Fruit fly (Drosophila melanogaster) whole organism, embryonic: Measurements from ENCODE around the gene pav.

Experiments
- Atf3 ChIP-seq: fragments of 200-800 bp; sonication (Bioruptor generic); optimal IDR thresholded peaks from 3 replicates; lab custom pipeline; 2016; ENCODE audit warnings: missing biosample characterization, missing genetic modification characterization
- Bdp1 ChIP-seq: fragments of 200-800 bp; sonication (Bioruptor generic); optimal IDR thresholded peaks from 3 replicates; lab custom pipeline; 2016; ENCODE audit warnings: missing biosample characterization, missing genetic modification characterization
- BtbVII ChIP-seq: fragments of 200-800 bp; sonication (Bioruptor generic); optimal IDR thresholded peaks from 3 replicates; lab custom pipeline; 2017; ENCODE audit warnings: missing biosample characterization, mild to moderate bottlenecking, missing genetic modification characterization
- CG11398 ChIP-seq: fragments of 200-800 bp; sonication (Bioruptor generic); optimal IDR thresholded peaks from 2 replicates; lab custom pipeline; 2016; ENCODE audit warnings: missing biosample characterization, missing genetic modification characterization
- CG11696 ChIP-seq: fragments of 200-800 bp; sonication (Bioruptor generic); IDR thresholded peaks from 2 replicates; pipeline ENCODE4 v1.3.6; 2022; ENCODE audit warnings: missing biosample characterization, missing genetic modification characterization
- CG12769 ChIP-seq: fragments of 200-800 bp; sonication (Bioruptor generic); optimal IDR thresholded peaks from 2 replicates; lab custom pipeline; 2019; ENCODE audit warnings: missing biosample characterization, mild to moderate bottlenecking, missing genetic modification characterization, moderate library complexity
- CG14860 ChIP-seq: fragments of 200-800 bp; sonication (Bioruptor generic); IDR thresholded peaks from 3 replicates; pipeline ENCODE4 v1.3.6; 2022; ENCODE audit warnings: missing biosample characterization, missing genetic modification characterization; ENCODE audit not compliant: partially characterized antibody
- CG15073 ChIP-seq: fragments of 200-800 bp; sonication (Bioruptor generic); optimal IDR thresholded peaks from 2 replicates; lab custom pipeline; 2016; ENCODE audit warnings: missing biosample characterization, missing genetic modification characterization
- CG1647 ChIP-seq: fragments of 200-800 bp; sonication (Bioruptor generic); optimal IDR thresholded peaks from 3 replicates; lab custom pipeline; 2016; ENCODE audit warnings: missing biosample characterization, missing genetic modification characterization
- CG17385 ChIP-seq: fragments of 200-800 bp; sonication (Bioruptor generic); optimal IDR thresholded peaks from 3 replicates; lab custom pipeline; 2018; ENCODE audit warnings: missing biosample characterization, mild to moderate bottlenecking, missing genetic modification characterization
- CG2202 ChIP-seq: fragments of 200-800 bp; sonication (Bioruptor generic); optimal IDR thresholded peaks from 2 replicates; lab custom pipeline; 2018; ENCODE audit warnings: missing biosample characterization, mild to moderate bottlenecking, missing genetic modification characterization
- CG33557 ChIP-seq: fragments of 200-800 bp; sonication (Bioruptor generic); optimal IDR thresholded peaks from 2 replicates; lab custom pipeline; 2019; ENCODE audit warnings: missing biosample characterization, mild to moderate bottlenecking, missing genetic modification characterization, moderate library complexity
- CG4360 ChIP-seq: fragments of 200-800 bp; sonication (Bioruptor generic); IDR thresholded peaks from 2 replicates; pipeline ENCODE4 v1.3.6; 2022; ENCODE audit warnings: missing biosample characterization, missing genetic modification characterization
- CG4707 ChIP-seq: fragments of 200-800 bp; sonication (Bioruptor generic); optimal IDR thresholded peaks from 2 replicates; lab custom pipeline; 2018; ENCODE audit warnings: missing biosample characterization, mild to moderate bottlenecking, missing genetic modification characterization, moderate library complexity
- CG7357 ChIP-seq: fragments of 200-800 bp; sonication (Bioruptor generic); IDR thresholded peaks from 3 replicates; pipeline ENCODE4 v1.3.6; 2022; ENCODE audit warnings: missing biosample characterization, missing genetic modification characterization
- CG9215 ChIP-seq: fragments of 200-800 bp; sonication (Bioruptor generic); IDR thresholded peaks from 2 replicates; pipeline ENCODE4 v1.3.6; 2022; ENCODE audit warnings: missing biosample characterization, missing genetic modification characterization
- CG9437 ChIP-seq: fragments of 200-800 bp; sonication (Bioruptor generic); optimal IDR thresholded peaks from 2 replicates; lab custom pipeline; 2018; ENCODE audit warnings: missing biosample characterization, mild to moderate bottlenecking, missing genetic modification characterization
- CG9817 ChIP-seq: fragments of 200-800 bp; sonication (Bioruptor generic); optimal IDR thresholded peaks from 2 replicates; lab custom pipeline; 2018; ENCODE audit warnings: missing biosample characterization, mild to moderate bottlenecking, missing genetic modification characterization, moderate library complexity
- Dek ChIP-seq: fragments of 200-800 bp; sonication (Bioruptor generic); optimal IDR thresholded peaks from 3 replicates; lab custom pipeline; 2019; ENCODE audit warnings: missing biosample characterization, mild to moderate bottlenecking, missing genetic modification characterization, moderate library complexity
- Dll ChIP-seq: fragments of 200-800 bp; sonication (Bioruptor generic); IDR thresholded peaks from 4 replicates; pipeline ENCODE4 v1.3.6; 2022; ENCODE audit warnings: missing biosample characterization, missing genetic modification characterization; ENCODE audit not compliant: partially characterized antibody
- Hand ChIP-seq: fragments of 200-800 bp; sonication (Bioruptor generic); optimal IDR thresholded peaks from 2 replicates; lab custom pipeline; 2017; ENCODE audit warnings: mild to moderate bottlenecking, missing biosample characterization, missing genetic modification reagents, missing genetic modification characterization
- HmgD ChIP-seq: fragments of 200-800 bp; sonication (Bioruptor generic); optimal IDR thresholded peaks from 3 replicates; lab custom pipeline; 2016; ENCODE audit warnings: missing biosample characterization, missing genetic modification characterization
- Hmx ChIP-seq: fragments of 200-800 bp; sonication (Bioruptor generic); optimal IDR thresholded peaks from 2 replicates; lab custom pipeline; 2016; ENCODE audit warnings: missing biosample characterization, missing genetic modification characterization
- Kr ChIP-seq: fragments of 200-800 bp; sonication (Bioruptor generic); optimal IDR thresholded peaks from 2 replicates; lab custom pipeline; 2017; ENCODE audit warnings: missing biosample characterization, mild to moderate bottlenecking, missing genetic modification characterization
- Mes4 ChIP-seq: fragments of 200-800 bp; sonication (Bioruptor generic); optimal IDR thresholded peaks from 2 replicates; lab custom pipeline; 2016; ENCODE audit warnings: missing biosample characterization, missing genetic modification characterization
- Nf-YA ChIP-seq: fragments of 200-800 bp; sonication (Bioruptor generic); IDR thresholded peaks from 2 replicates; pipeline ENCODE4 v1.3.6; 2022; ENCODE audit warnings: missing biosample characterization, missing genetic modification characterization
- Nf-YC ChIP-seq: fragments of 200-800 bp; optimal IDR thresholded peaks from 3 replicates; lab custom pipeline; 2019; ENCODE audit warnings: missing biosample characterization, mild to moderate bottlenecking, missing genetic modification characterization, moderate library complexity
- Optix ChIP-seq: fragments of 200-800 bp; sonication (Bioruptor generic); IDR thresholded peaks from 3 replicates; pipeline ENCODE4 v1.3.6; 2022; ENCODE audit warnings: missing biosample characterization, missing genetic modification characterization
- Scr ChIP-seq: fragments of 200-800 bp; sonication (Bioruptor generic); IDR thresholded peaks from 2 replicates; pipeline ENCODE4 v1.3.6; 2022; ENCODE audit warnings: missing biosample characterization, missing genetic modification characterization; ENCODE audit not compliant: partially characterized antibody
- Ssrp ChIP-seq: fragments of 200-800 bp; sonication (Bioruptor generic); optimal IDR thresholded peaks from 2 replicates; lab custom pipeline; 2018; ENCODE audit warnings: missing biosample characterization, mild to moderate bottlenecking, missing genetic modification characterization, moderate library complexity
- Taf1 ChIP-seq: fragments of 200-800 bp; sonication (Bioruptor generic); IDR thresholded peaks from 2 replicates; pipeline ENCODE4 v1.3.6; 2022; ENCODE audit warnings: missing biosample characterization, missing genetic modification characterization
- Xrp1 ChIP-seq: fragments of 200-800 bp; sonication (Bioruptor generic); IDR thresholded peaks from 2 replicates; pipeline ENCODE4 v1.3.6; 2022; ENCODE audit warnings: missing biosample characterization, missing genetic modification characterization
- YL-1 ChIP-seq: fragments of 200-800 bp; sonication (Bioruptor generic); optimal IDR thresholded peaks from 3 replicates; lab custom pipeline; 2017; ENCODE audit warnings: missing biosample characterization, mild to moderate bottlenecking, missing genetic modification characterization
- abd-A ChIP-seq: fragments of 200-800 bp; sonication (Bioruptor generic); optimal IDR thresholded peaks from 3 replicates; lab custom pipeline; 2019; ENCODE audit warnings: missing biosample characterization, mild to moderate bottlenecking, missing genetic modification characterization, moderate library complexity
- ara ChIP-seq: fragments of 200-800 bp; sonication (Bioruptor generic); IDR thresholded peaks from 2 replicates; pipeline ENCODE4 v1.3.6; 2022; ENCODE audit warnings: missing biosample characterization, missing genetic modification characterization
- az2 ChIP-seq: fragments of 200-800 bp; sonication (Bioruptor generic); optimal IDR thresholded peaks from 3 replicates; lab custom pipeline; 2016; ENCODE audit warnings: missing biosample characterization, missing genetic modification characterization
- cas ChIP-seq: fragments of 200-800 bp; sonication (Bioruptor generic); IDR thresholded peaks from 2 replicates; pipeline ENCODE4 v1.3.6; 2022; ENCODE audit warnings: missing biosample characterization, missing genetic modification characterization
- chif ChIP-seq, 2 experiments: fragments of 200-800 bp; sonication (Bioruptor generic); optimal IDR thresholded peaks; 3 replicates each; lab custom pipeline; 2016; ENCODE audit warnings: missing biosample characterization in 2 of 2, missing genetic modification characterization in 2 of 2
- da ChIP-seq: fragments of 200-800 bp; sonication (Bioruptor generic); optimal IDR thresholded peaks from 2 replicates; lab custom pipeline; 2016; ENCODE audit warnings: missing biosample characterization, missing genetic modification characterization
- dmrt99B ChIP-seq: fragments of 200-800 bp; sonication (Bioruptor generic); optimal IDR thresholded peaks from 2 replicates; lab custom pipeline; 2018; ENCODE audit warnings: missing biosample characterization, mild to moderate bottlenecking, missing genetic modification characterization, moderate library complexity
- gsb ChIP-seq: fragments of 200-800 bp; sonication (Bioruptor generic); IDR thresholded peaks from 2 replicates; pipeline ENCODE4 v1.3.6; 2022; ENCODE audit warnings: missing biosample characterization, missing genetic modification characterization
- hkb ChIP-seq, 2 experiments: fragments of 200-800 bp in 1 of 2; fragments of >200 bp in 1 of 2; sonication (Bioruptor generic) in 1 of 2; IDR thresholded peaks in 1 of 2; optimal IDR thresholded peaks in 1 of 2; 2 replicates each; pipeline versions ENCODE4 v1.3.6 to Lab custom; 2017 to 2022; ENCODE audit warnings: missing biosample characterization in 1 of 2, missing genetic modification characterization in 1 of 2
- jigr1 ChIP-seq: fragments of 200-800 bp; sonication (Bioruptor generic); IDR thresholded peaks from 3 replicates; pipeline ENCODE4 v1.3.6; 2022; ENCODE audit warnings: missing biosample characterization, missing genetic modification characterization
- kah ChIP-seq: fragments of 200-800 bp; sonication (Bioruptor generic); optimal IDR thresholded peaks from 2 replicates; lab custom pipeline; 2018; ENCODE audit warnings: missing biosample characterization, mild to moderate bottlenecking, missing genetic modification characterization
- run ChIP-seq: fragments of 200-800 bp; sonication (Bioruptor generic); optimal IDR thresholded peaks from 3 replicates; lab custom pipeline; 2018; ENCODE audit warnings: missing biosample characterization, mild to moderate bottlenecking, missing genetic modification characterization
- sens-2 ChIP-seq: fragments of 200-800 bp; sonication (Bioruptor generic); IDR thresholded peaks from 2 replicates; pipeline ENCODE4 v1.3.6; 2022; ENCODE audit warnings: missing biosample characterization, missing genetic modification characterization
- tap ChIP-seq: fragments of 200-800 bp; optimal IDR thresholded peaks from 3 replicates; lab custom pipeline; 2019; ENCODE audit warnings: missing biosample characterization, mild to moderate bottlenecking, missing genetic modification characterization, moderate library complexity
- tup ChIP-seq: fragments of 200-800 bp; sonication (Bioruptor generic); optimal IDR thresholded peaks from 2 replicates; lab custom pipeline; 2016; ENCODE audit warnings: missing biosample characterization, mild to moderate bottlenecking, missing genetic modification characterization, moderate library complexity
- vvl ChIP-seq: fragments of 200-800 bp; sonication (Bioruptor generic); IDR thresholded peaks from 2 replicates; pipeline ENCODE4 v1.3.6; 2022; ENCODE audit warnings: missing biosample characterization, missing genetic modification characterization
- wek ChIP-seq: fragments of 200-800 bp; sonication (Bioruptor generic); optimal IDR thresholded peaks from 3 replicates; lab custom pipeline; 2018; ENCODE audit warnings: missing biosample characterization, mild to moderate bottlenecking, missing genetic modification characterization, moderate library complexity
- wor ChIP-seq: fragments of 200-800 bp; sonication (Bioruptor generic); IDR thresholded peaks from 2 replicates; pipeline ENCODE4 v1.3.6; 2022; ENCODE audit warnings: missing biosample characterization, missing genetic modification characterization

The pav gene

DNA sequence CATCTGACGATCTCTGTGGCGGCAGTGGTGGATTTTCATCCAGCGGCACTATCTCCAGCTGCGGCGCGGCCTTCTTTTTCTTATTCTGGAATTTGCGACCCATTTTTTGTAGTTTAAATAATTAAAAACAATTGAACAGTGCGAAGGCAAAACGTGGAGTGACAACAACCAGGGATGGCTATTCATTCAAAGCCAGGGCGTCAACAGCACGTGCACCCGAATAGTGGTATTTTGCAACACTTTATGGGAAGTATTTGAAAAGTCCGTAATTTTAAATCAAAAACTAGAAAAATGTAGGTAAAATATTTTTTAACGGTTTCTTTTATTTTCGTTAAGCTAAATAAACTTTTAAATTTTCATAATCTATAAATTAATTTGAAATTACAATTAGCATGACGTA is 40.1 kb downstream of the pav start, which contains the start of gene CG11583 (continued):
- peak; percentile 21 to 38 for TF ChIP-seq chif (GFP tag; optimal IDR thresholded peaks at IDR 0.05; lab: Kevin White, UChicago)
- no peak for TF ChIP-seq Taf1 (GFP tag; lab: Robert Waterston, UW)
- no peak for TF ChIP-seq CG11398
- no peak for TF ChIP-seq sens-2 (GFP tag; lab: Robert Waterston, UW)
- TF ChIP-seq BtbVII (GFP tag; lab: Kevin White, UChicago): peak; percentile 5
- TF ChIP-seq wor: no peak
- no peak for TF ChIP-seq Bdp1 (GFP tag; lab: Kevin White, UChicago)
- TF ChIP-seq CG15073: no peak
- TF ChIP-seq Kr (GFP tag; lab: Kevin White, UChicago): no peak
- TF ChIP-seq kah (GFP tag; lab: Kevin White, UChicago): no peak
- TF ChIP-seq abd-A: no peak
- no peak for TF ChIP-seq Hmx (GFP tag; lab: Kevin White, UChicago)
- TF ChIP-seq Dek: peak; percentile 1
- TF ChIP-seq Mes4 (GFP tag; lab: Kevin White, UChicago): no peak
- no peak for TF ChIP-seq run
- no peak for TF ChIP-seq tap
- no peak for TF ChIP-seq CG11696 (GFP tag; lab: Robert Waterston, UW)
- no peak for TF ChIP-seq tup (GFP tag; lab: Kevin White, UChicago)
- TF ChIP-seq Ssrp (tag; lab: Kevin White, UChicago): no peak
- no peak for TF ChIP-seq CG17385 (GFP tag; lab: Kevin White, UChicago)
- no peak for TF ChIP-seq CG4360 (GFP tag; lab: Robert Waterston, UW)
- peak; percentile 34; the same call in 1 of the 2 replicates for TF ChIP-seq vvl (GFP tag; lab: Robert Waterston, UW)
- no peak for TF ChIP-seq Atf3 (GFP tag; lab: Kevin White, UChicago)
- no peak for TF ChIP-seq cas
- TF ChIP-seq jigr1: no peak
- no peak for TF ChIP-seq Nf-YC (tag; lab: Kevin White, UChicago)
- no peak for TF ChIP-seq Nf-YA (GFP tag; lab: Robert Waterston, UW)
- TF ChIP-seq wek: no peak
- TF ChIP-seq CG2202: no peak
- TF ChIP-seq CG4707 (GFP tag; lab: Kevin White, UChicago): no peak
- peak; percentile 40; the same call in 1 of the 2 replicates for TF ChIP-seq Scr (GFP tag; lab: Robert Waterston, UW)
- peak; percentile 35; the same call in 1 of the 2 replicates for TF ChIP-seq Xrp1
- TF ChIP-seq YL-1 (GFP tag; lab: Kevin White, UChicago): peak; percentile 88
- no peak for TF ChIP-seq CG12769
- no peak for TF ChIP-seq CG9817 (tag; lab: Kevin White, UChicago)
- TF ChIP-seq da: no peak
- TF ChIP-seq gsb (GFP tag; lab: Robert Waterston, UW): no peak
- no peak for TF ChIP-seq CG14860
- TF ChIP-seq CG1647 (GFP tag; lab: Kevin White, UChicago): peak; percentile 55
- no peak for TF ChIP-seq Hand (GFP tag; lab: Kevin White, UChicago)
- TF ChIP-seq HmgD: no peak
- TF ChIP-seq dmrt99B (tag; lab: Kevin White, UChicago): no peak
- TF ChIP-seq Dll (GFP tag; lab: Robert Waterston, UW): no peak; the same call in 3 of the 4 replicates
- TF ChIP-seq CG7357 (GFP tag; lab: Robert Waterston, UW): no peak
- no peak for TF ChIP-seq CG9437
- no peak for TF ChIP-seq hkb (optimal IDR thresholded peaks at IDR 0.05; lab: Kevin White, UChicago)
- TF ChIP-seq hkb (GFP tag; IDR thresholded peaks at IDR 0.05; lab: Robert Waterston, UW): peak; percentile 16; the same call in 1 of the 2 replicates
- peak; percentile 13 for TF ChIP-seq CG33557 (GFP tag; lab: Kevin White, UChicago)
- TF ChIP-seq ara (GFP tag; lab: Robert Waterston, UW): no peak
- TF ChIP-seq CG9215 (GFP tag; lab: Robert Waterston, UW): no peak
- TF ChIP-seq Optix (GFP tag; lab: Robert Waterston, UW): no peak
- TF ChIP-seq az2 (GFP tag; lab: Kevin White, UChicago): peak; percentile 3
